Worm (Caenorhabditis elegans) whole organism, young adult: Measurements from ENCODE around the gene K10H10.13.

Experiments used
- T26A5.8 ChIP-seq: sonication (generic microtip); optimal IDR thresholded peaks from 2 replicates; lab custom pipeline; 2016; ENCODE audit warnings: missing genetic modification characterization, missing compliant biosample characterization
- Y56A3A.18 ChIP-seq: fragments of 200-800 bp; sonication (Bioruptor generic); IDR thresholded peaks from 2 replicates; pipeline ENCODE4 v1.3.6; 2022; ENCODE audit warnings: missing genetic modification reagents, missing genetic modification characterization, missing compliant biosample characterization
- ama-1 ChIP-seq, 3 experiments: fragments of 150-350 bp in 1 of 3; sonication (generic microtip) in 2 of 3; optimal IDR thresholded peaks; 2 replicates each; lab custom pipeline; 2014 to 2018; ENCODE audit warnings: missing biosample characterization in 2 of 3, missing genetic modification characterization in 2 of 3, missing genetic modification reagents in 2 of 3
- ets-4 ChIP-seq: fragments of 200-800 bp; sonication (Bioruptor generic); optimal IDR thresholded peaks from 2 replicates; lab custom pipeline; 2018; ENCODE audit warnings: mild to moderate bottlenecking, missing genetic modification characterization, missing compliant biosample characterization
- hsf-1 ChIP-seq: fragments of 200-800 bp; sonication (Bioruptor generic); IDR thresholded peaks from 2 replicates; pipeline ENCODE4 v1.3.6; 2022; ENCODE audit warnings: missing genetic modification reagents, missing genetic modification characterization, missing compliant biosample characterization
- lir-1 ChIP-seq: fragments of 200-800 bp; sonication (Bioruptor generic); conservative IDR thresholded peaks from 2 replicates; pipeline ENCODE4 v1.3.6; 2022; ENCODE audit warnings: missing genetic modification reagents, missing genetic modification characterization, missing compliant biosample characterization
- nfya-2 ChIP-seq: fragments of 200-800 bp; sonication (Bioruptor generic); IDR thresholded peaks from 2 replicates; pipeline ENCODE4 v1.3.6; 2022; ENCODE audit warnings: missing genetic modification reagents, missing genetic modification characterization, missing compliant biosample characterization
- snpc-4 ChIP-seq, 5 experiments: fragments of 150-350 bp in 1 of 5; sonication (generic microtip) in 4 of 5; optimal IDR thresholded peaks; 2 replicates each; lab custom pipeline; 2014 to 2018; ENCODE audit warnings: missing genetic modification characterization in 5 of 5, missing biosample characterization in 3 of 5, antibody characterized with exemption in 2 of 5, mild to moderate bottlenecking in 2 of 5, missing compliant biosample characterization in 2 of 5, missing genotype in 2 of 5, moderate library complexity in 2 of 5, missing genetic modification reagents in 1 of 5
- unc-62 ChIP-seq: fragments of 150-350 bp; optimal IDR thresholded peaks from 2 replicates; lab custom pipeline; 2014; ENCODE audit warnings: missing biosample characterization, missing genetic modification reagents, missing genetic modification characterization
- xnd-1 ChIP-seq: sonication (generic microtip); optimal IDR thresholded peaks from 2 replicates; lab custom pipeline; 2016; ENCODE audit warnings: missing genotype, missing genetic modification reagents, missing genetic modification characterization, missing compliant biosample characterization

DNA sequence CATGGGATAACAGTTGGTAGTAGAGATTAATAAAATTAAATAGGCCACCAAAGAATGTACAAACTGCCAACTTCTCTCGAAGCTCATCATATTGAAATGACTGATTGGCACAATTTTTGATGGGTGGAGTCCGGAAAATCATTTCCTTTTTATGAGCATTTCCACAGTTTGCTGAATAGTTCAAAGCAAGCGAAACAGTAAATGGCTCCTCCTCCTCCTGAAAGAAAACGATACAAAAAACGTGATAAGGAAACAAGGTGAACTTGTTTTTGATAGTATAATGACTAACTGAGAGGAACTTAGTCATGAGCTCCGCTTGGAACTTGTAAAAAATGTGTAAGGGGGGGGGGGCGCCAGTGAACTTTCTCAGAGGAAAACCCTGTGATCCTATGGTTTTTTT is 3.9 kb upstream of the K10H10.13 start, which contains the start of gene K10H10.9:
- TF ChIP-seq xnd-1 (tag; lab: Kevin White, UChicago) = no peak
- TF ChIP-seq hsf-1 (GFP tag; lab: Robert Waterston, UW) = no peak
- TF ChIP-seq lir-1 (GFP tag; lab: Robert Waterston, UW) = no peak
- no peak for TF ChIP-seq nfya-2 (GFP tag; lab: Robert Waterston, UW)
- TF ChIP-seq unc-62 = no peak
- TF ChIP-seq ama-1 (optimal IDR thresholded peaks at IDR 0.05; lab: Kevin White, UChicago) = no peak
- TF ChIP-seq ama-1 (GFP tag; optimal IDR thresholded peaks at IDR 0.05; lab: Kevin White, UChicago) = no peak
- no peak for TF ChIP-seq snpc-4 (GFP tag; optimal IDR thresholded peaks at IDR 0.05; lab: Kevin White, UChicago)
- TF ChIP-seq snpc-4 (tag; optimal IDR thresholded peaks at IDR 0.05; lab: Kevin White, UChicago) = no peak
- no peak for TF ChIP-seq T26A5.8 (tag; lab: Kevin White, UChicago)
- TF ChIP-seq ets-4 (GFP tag; lab: Kevin White, UChicago) = no peak
- no peak for TF ChIP-seq Y56A3A.18 (GFP tag; lab: Robert Waterston, UW)
